Fruit fly (Drosophila melanogaster): ENCODE data around the gene CG11168.
A peak's percentile ranks its signal among the peaks of the same experiment; 100 is the strongest.

Gene CG11168

dm6 chr3R:24931856-24932255 is 13.9 kb downstream of the CG11168 start, which contains the start of gene CG11771:
Gene CG11771 (plus strand): TSS chr3R:24932010.
- no peak for TF ChIP-seq insv (optimal IDR thresholded peaks at IDR 0.05)
- no peak for TF ChIP-seq Myc (optimal IDR thresholded peaks at IDR 0.05)
- TF ChIP-seq ttk (optimal IDR thresholded peaks at IDR 0.05), result no peak
- TF ChIP-seq h (optimal IDR thresholded peaks at IDR 0.05), result no peak

DNA sequence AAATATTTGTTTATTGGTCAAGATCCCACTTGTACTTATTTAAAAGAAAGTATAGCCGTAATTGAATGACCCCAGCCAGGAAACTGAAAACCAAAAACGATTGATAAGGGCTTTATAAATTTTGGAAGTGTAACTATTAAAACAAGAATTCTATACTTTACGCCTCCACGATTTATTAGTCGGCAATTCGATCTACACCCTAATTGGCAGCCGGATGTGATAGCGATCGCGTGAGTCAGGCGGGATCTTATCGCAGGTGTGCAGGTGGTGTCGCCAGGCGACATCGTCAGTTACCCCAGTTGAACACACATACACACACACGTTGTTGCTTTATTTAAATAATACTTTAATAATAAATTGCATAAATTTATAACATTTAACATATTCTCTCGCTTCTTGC is 16.6 kb downstream of the CG11168 start:
- no peak for TF ChIP-seq ttk (optimal IDR thresholded peaks at IDR 0.05)
- no peak for TF ChIP-seq Myc (optimal IDR thresholded peaks at IDR 0.05)
- TF ChIP-seq Sin3A (optimal IDR thresholded peaks at IDR 0.05), result no peak
- no peak for TF ChIP-seq h (optimal IDR thresholded peaks at IDR 0.05)
- no peak for TF ChIP-seq insv (optimal IDR thresholded peaks at IDR 0.05)
- no peak for TF ChIP-seq psq (optimal IDR thresholded peaks at IDR 0.05)

- TF ChIP-seq ttk (optimal IDR thresholded peaks at IDR 0.05) (no peak), Myc (optimal IDR thresholded peaks at IDR 0.05) (no peak), Sin3A (optimal IDR thresholded peaks at IDR 0.05) (no peak), h (optimal IDR thresholded peaks at IDR 0.05) (no peak)
These were observed 17.9 kb downstream of the CG11168 start for dm6 chr3R:24935758-24936157.

DNA sequence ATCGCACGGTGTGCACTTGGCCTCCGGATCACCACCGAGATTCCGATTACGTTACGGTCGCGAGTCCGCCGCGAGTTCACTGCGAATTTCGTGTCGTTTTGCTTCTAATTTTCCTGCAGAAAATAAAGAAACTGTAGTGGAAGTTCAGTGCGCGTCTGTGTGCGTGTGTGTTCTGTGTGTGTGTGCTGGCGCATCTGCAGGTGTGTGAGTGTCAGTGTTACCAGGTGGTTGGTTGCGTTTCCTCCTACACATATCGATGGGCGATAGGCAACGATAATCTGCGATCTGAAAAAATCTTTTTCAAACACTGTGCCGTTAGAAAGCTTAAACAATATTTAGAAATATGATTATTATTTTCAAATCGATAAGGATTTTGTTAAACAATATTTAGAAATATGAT is 20.1 kb downstream of the CG11168 start, which contains the start of gene Osbp:
Gene Osbp (minus strand): TSS at position 174 of the 400 bp plus-strand sequence.
- no peak for TF ChIP-seq h (optimal IDR thresholded peaks at IDR 0.05)
- TF ChIP-seq ttk (optimal IDR thresholded peaks at IDR 0.05), result no peak
- no peak for TF ChIP-seq Myc (optimal IDR thresholded peaks at IDR 0.05)
- TF ChIP-seq Sin3A (optimal IDR thresholded peaks at IDR 0.05), result no peak
- TF ChIP-seq psq (optimal IDR thresholded peaks at IDR 0.05), result no peak
- TF ChIP-seq insv (optimal IDR thresholded peaks at IDR 0.05), result no peak

DNA sequence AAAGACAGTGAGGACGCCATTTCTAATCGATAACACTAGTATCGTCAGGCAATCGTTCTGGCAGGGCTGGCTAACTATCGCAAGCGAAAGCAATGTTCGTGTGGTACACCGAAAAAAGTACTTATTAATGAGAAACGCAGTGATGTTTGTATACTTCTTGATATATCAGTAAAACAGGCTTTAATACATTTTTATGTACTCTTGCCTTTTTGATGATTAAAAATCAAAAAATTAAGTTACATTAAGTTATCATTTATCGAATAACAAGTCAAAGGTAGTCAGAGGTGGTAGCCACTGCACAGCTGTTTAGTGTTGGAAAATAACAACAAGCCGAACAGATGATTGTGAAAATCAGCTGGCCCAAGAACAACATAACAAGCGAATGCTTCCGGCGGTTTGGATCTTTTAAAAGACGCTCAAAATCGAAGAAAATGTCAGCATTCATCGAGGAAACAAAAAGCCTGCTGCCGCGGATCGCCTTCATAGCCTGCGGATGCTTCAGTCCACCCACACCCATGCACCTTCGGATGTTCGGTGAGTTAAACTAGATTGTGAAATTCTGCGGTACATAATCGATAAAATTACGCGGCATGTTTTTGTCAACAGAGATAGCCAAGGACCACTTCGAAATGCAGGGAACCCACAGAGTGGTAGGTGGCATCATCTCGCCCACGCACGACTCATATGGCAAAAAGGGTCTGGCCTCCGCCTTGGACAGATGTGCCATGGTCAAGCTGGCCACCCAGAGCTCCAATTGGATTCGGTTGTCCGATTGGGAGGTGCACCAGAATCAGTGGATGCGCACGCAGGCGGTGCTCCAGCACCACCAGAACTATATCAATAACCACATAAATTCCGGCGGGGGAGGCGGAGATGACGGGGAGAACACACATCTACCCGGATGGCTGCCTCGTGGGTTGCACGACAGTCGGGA is 27.3 kb downstream of the CG11168 start, which contains the start of the genes ssh and Nmnat:
Gene ssh (minus strand): TSS at position 37 of the 934 bp plus-strand sequence.
Gene Nmnat (plus strand): TSS at position 318 of the 934 bp plus-strand sequence.
- no peak for TF ChIP-seq h (optimal IDR thresholded peaks at IDR 0.05)
- TF ChIP-seq psq (optimal IDR thresholded peaks at IDR 0.05), result peak; percentile 44

- TF ChIP-seq Myc (optimal IDR thresholded peaks at IDR 0.05) (no peak), ttk (optimal IDR thresholded peaks at IDR 0.05) (no peak), h (optimal IDR thresholded peaks at IDR 0.05) (no peak), psq (optimal IDR thresholded peaks at IDR 0.05) (no peak), insv (optimal IDR thresholded peaks at IDR 0.05) (no peak), Sin3A (optimal IDR thresholded peaks at IDR 0.05) (no peak)
These were observed 29.4 kb downstream of the CG11168 start, which contains the start of gene mah for dm6 chr3R:24947332-24947731. Gene mah (plus strand): TSS chr3R:24947632.

- TF ChIP-seq psq (optimal IDR thresholded peaks at IDR 0.05) (no peak), h (optimal IDR thresholded peaks at IDR 0.05) (no peak), Sin3A (optimal IDR thresholded peaks at IDR 0.05) (no peak), insv (optimal IDR thresholded peaks at IDR 0.05) (no peak), ttk (optimal IDR thresholded peaks at IDR 0.05) (no peak), Myc (optimal IDR thresholded peaks at IDR 0.05) (no peak)
These were observed 35.2 kb downstream of the CG11168 start for dm6 chr3R:24953152-24953551.

DNA sequence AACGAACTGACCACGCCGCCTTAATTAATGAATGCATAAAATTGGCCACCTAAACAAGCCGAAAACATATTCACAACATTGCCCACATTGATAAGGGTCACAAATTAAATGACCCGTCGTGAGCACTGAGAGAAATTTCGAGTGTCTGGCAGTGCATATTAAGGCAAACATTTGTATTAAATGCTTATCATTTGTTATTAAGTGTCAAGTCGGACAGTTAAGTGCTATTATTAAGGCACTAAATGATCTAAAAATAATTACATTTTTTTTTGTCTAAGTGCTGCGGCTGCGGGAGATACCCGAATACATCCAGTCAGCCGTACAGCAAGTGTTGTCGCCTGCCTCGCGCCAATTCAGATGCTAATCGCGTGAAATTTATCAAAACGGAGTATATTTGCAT is 44.6 kb downstream of the CG11168 start:
- TF ChIP-seq Sin3A (optimal IDR thresholded peaks at IDR 0.05) (no peak), h (optimal IDR thresholded peaks at IDR 0.05) (no peak), psq (optimal IDR thresholded peaks at IDR 0.05) (no peak), insv (optimal IDR thresholded peaks at IDR 0.05) (no peak), ttk (optimal IDR thresholded peaks at IDR 0.05) (no peak), Myc (optimal IDR thresholded peaks at IDR 0.05) (no peak)

dm6 chr3R:24965403-24965802 is 47.5 kb downstream of the CG11168 start:
- TF ChIP-seq psq (optimal IDR thresholded peaks at IDR 0.05), result no peak

DNA sequence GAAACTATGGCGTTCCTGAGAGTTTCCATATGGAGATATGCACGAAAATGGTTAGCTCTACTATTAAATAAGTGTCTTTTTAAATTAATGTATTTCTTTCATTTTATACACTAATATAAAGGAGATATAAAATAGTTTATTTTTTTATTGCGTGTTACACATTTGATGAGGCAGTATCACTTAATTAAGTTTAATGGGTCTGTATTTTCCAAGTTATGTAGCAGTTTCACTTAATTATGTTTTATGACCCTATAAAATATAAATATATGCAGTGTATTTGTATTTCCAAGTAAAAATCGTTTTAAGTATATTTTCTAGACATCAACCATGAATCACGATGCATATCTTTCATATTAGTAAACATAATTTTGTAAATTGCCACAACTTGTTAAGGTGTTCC is 48.7 kb downstream of the CG11168 start:
- TF ChIP-seq Myc (optimal IDR thresholded peaks at IDR 0.05) (no peak), insv (optimal IDR thresholded peaks at IDR 0.05) (no peak), Sin3A (optimal IDR thresholded peaks at IDR 0.05) (no peak), ttk (optimal IDR thresholded peaks at IDR 0.05) (no peak), psq (optimal IDR thresholded peaks at IDR 0.05) (no peak), h (optimal IDR thresholded peaks at IDR 0.05) (no peak)

DNA sequence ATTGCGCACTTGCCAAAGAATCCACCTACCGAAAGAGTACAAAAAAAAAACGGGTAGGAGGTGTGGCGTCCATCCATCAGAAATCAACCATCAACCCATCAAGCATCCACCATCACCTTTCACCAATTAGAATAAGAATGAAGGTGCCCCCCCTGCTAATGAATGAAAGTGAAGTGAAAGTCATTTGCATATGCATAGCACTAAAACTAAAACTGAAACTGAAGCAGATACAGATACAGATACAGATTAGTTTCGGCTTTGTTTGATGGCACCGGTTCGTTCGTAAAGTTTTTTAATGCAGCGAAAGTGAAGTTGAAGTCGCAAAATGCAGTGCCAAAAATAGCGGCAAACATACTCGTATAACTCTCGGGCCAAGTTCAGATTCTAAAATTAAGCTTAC is 50.1 kb downstream of the CG11168 start:
- no peak for TF ChIP-seq Myc (optimal IDR thresholded peaks at IDR 0.05)
- TF ChIP-seq Sin3A (optimal IDR thresholded peaks at IDR 0.05), result no peak
- no peak for TF ChIP-seq insv (optimal IDR thresholded peaks at IDR 0.05)
- TF ChIP-seq h (optimal IDR thresholded peaks at IDR 0.05), result no peak
- no peak for TF ChIP-seq psq (optimal IDR thresholded peaks at IDR 0.05)
- TF ChIP-seq ttk (optimal IDR thresholded peaks at IDR 0.05), result no peak

- no peak for TF ChIP-seq insv (optimal IDR thresholded peaks at IDR 0.05)
- TF ChIP-seq h (optimal IDR thresholded peaks at IDR 0.05), result no peak
- TF ChIP-seq Sin3A (optimal IDR thresholded peaks at IDR 0.05), result no peak
- TF ChIP-seq ttk (optimal IDR thresholded peaks at IDR 0.05), result no peak
- no peak for TF ChIP-seq psq (optimal IDR thresholded peaks at IDR 0.05)
- no peak for TF ChIP-seq Myc (optimal IDR thresholded peaks at IDR 0.05)
These were observed 51.0 kb downstream of the CG11168 start for dm6 chr3R:24968888-24969287.

Data from Kc167 (cell line).